Worm (Caenorhabditis elegans) whole organism, late embryonic: Measurements from ENCODE around the gene inx-8.

Experiments used
- C38D4.7 ChIP-seq: fragments of 200-800 bp; sonication (Bioruptor generic); optimal IDR thresholded peaks from 2 replicates; lab custom pipeline; 2018; ENCODE audit warnings: mild to moderate bottlenecking, missing genetic modification characterization, moderate library complexity, missing compliant biosample characterization
- ama-1 ChIP-seq: fragments of 150-350 bp; optimal IDR thresholded peaks from 2 replicates; lab custom pipeline; 2014
- ceh-34 ChIP-seq: sonication (generic microtip); optimal IDR thresholded peaks from 2 replicates; lab custom pipeline; 2016; ENCODE audit warnings: mild to moderate bottlenecking, missing genetic modification characterization, missing compliant biosample characterization
- eyg-1 ChIP-seq: sonication (generic microtip); optimal IDR thresholded peaks from 2 replicates; lab custom pipeline; 2016; ENCODE audit warnings: missing genotype, missing genetic modification characterization, missing compliant biosample characterization
- gmeb-2 ChIP-seq: sonication (generic microtip); optimal IDR thresholded peaks from 2 replicates; lab custom pipeline; 2016; ENCODE audit warnings: missing genetic modification characterization, inconsistent platforms, missing compliant biosample characterization
- mec-3 ChIP-seq: sonication (generic microtip); optimal IDR thresholded peaks from 2 replicates; lab custom pipeline; 2016; ENCODE audit warnings: borderline replicate concordance, missing genetic modification characterization, missing compliant biosample characterization
- pha-4 ChIP-seq: fragments of 150-350 bp; optimal IDR thresholded peaks from 2 replicates; lab custom pipeline; 2018; ENCODE audit warnings: missing biosample characterization, missing genetic modification reagents, missing genetic modification characterization
- pqm-1 ChIP-seq: sonication (generic microtip); optimal IDR thresholded peaks from 2 replicates; lab custom pipeline; 2016; ENCODE audit warnings: missing genetic modification characterization, missing compliant biosample characterization
- rnt-1 ChIP-seq: sonication (generic microtip); optimal IDR thresholded peaks from 2 replicates; lab custom pipeline; 2016; ENCODE audit warnings: missing genetic modification characterization, missing compliant biosample characterization

ce11 chrIV:11650344-11650743 lies 23.3 kb upstream of the inx-8 start:
- TF ChIP-seq ama-1 (lab: Kevin White, UChicago) = no peak
- TF ChIP-seq ceh-34 (tag; lab: Kevin White, UChicago) = no peak
- TF ChIP-seq eyg-1 (tag; lab: Kevin White, UChicago) = no peak
- TF ChIP-seq pqm-1 (tag; lab: Kevin White, UChicago) = no peak
- TF ChIP-seq rnt-1 = no peak
- no peak for TF ChIP-seq gmeb-2 (tag; lab: Kevin White, UChicago)
- no peak for TF ChIP-seq C38D4.7 (GFP tag; lab: Kevin White, UChicago)
- no peak for TF ChIP-seq mec-3 (tag; lab: Kevin White, UChicago)
- TF ChIP-seq pha-4 (tag; lab: Kevin White, UChicago) = no peak
